Fruit fly (Drosophila melanogaster): ENCODE data around the gene CG5050.

- no peak for TF ChIP-seq CG8478 (optimal IDR thresholded peaks at IDR 0.05)
- no peak for TF ChIP-seq pan (optimal IDR thresholded peaks at IDR 0.05)
- TF ChIP-seq EcR (GFP tag; optimal IDR thresholded peaks at IDR 0.05): no peak
- no peak for TF ChIP-seq psq (optimal IDR thresholded peaks at IDR 0.05)
- TF ChIP-seq usp (GFP tag; optimal IDR thresholded peaks at IDR 0.05): no peak
Observed at dm6 chr2L:17420419-17420818, 32.3 kb upstream of the CG5050 start.
